Fruit fly (Drosophila melanogaster): ENCODE data around the gene Gat.

Gene Gat

DNA sequence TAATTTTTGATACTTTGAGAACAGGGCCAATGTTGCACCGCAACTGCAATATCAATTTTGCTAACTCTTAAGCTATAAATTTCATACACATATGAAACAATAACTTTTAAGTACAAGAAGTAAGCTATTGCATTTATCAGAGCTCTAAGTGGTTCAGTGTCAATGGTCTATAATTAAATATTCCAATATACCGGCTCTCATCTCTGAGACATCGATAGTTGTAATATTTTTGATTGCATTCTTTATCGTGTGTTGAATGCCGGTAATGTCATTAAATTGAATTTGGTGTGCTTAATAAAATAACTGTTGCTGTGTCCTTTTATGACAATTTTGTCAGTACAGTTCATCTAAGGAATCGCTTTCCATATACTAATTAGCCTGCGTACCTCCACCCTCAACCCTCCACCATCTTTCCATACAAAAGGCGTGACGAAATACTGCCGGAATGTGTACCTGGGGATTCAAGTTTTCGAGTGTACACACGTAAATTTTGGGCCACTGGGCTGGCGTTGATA, 41.5 kb downstream of the Gat start, which contains the start of gene CG11360:
TSS of gene CG11360 (plus strand) at position 238 of the 515 bp plus-strand sequence.
- no peak for TF ChIP-seq Sox15 (GFP tag; optimal IDR thresholded peaks at IDR 0.05)
- peak; percentile 33 for TF ChIP-seq CG1621 (tag; optimal IDR thresholded peaks at IDR 0.05)
- TF ChIP-seq acj6 (GFP tag; optimal IDR thresholded peaks at IDR 0.05) = peak; percentile 18
- no peak for TF ChIP-seq dac (GFP tag; optimal IDR thresholded peaks at IDR 0.05)
- TF ChIP-seq Sox14 (GFP tag; optimal IDR thresholded peaks at IDR 0.05) = peak; percentile 36
- peak; percentile 33 for TF ChIP-seq Hr39 (GFP tag; optimal IDR thresholded peaks at IDR 0.05)
- no peak for TF ChIP-seq Ets21C (GFP tag; optimal IDR thresholded peaks at IDR 0.05)
- TF ChIP-seq CG6163 (GFP tag; IDR thresholded peaks at IDR 0.05) = no peak
- no peak for TF ChIP-seq CG16779 (tag; optimal IDR thresholded peaks at IDR 0.05)
- peak in 1 of 2 experiments; percentile 14 for TF ChIP-seq ss (GFP tag; optimal IDR thresholded peaks at IDR 0.05)
- TF ChIP-seq dsx (GFP tag; optimal IDR thresholded peaks at IDR 0.05; ENCODE audit: poor library complexity, severe bottlenecking) = no peak
- TF ChIP-seq Hr4 (GFP tag; optimal IDR thresholded peaks at IDR 0.05) = no peak
- no peak for TF ChIP-seq Eip75B (GFP tag; optimal IDR thresholded peaks at IDR 0.05)
- TF ChIP-seq eg (GFP tag; IDR thresholded peaks at IDR 0.05) = no peak
- no peak for TF ChIP-seq Smox (GFP tag; optimal IDR thresholded peaks at IDR 0.05)
- TF ChIP-seq topi (GFP tag; optimal IDR thresholded peaks at IDR 0.05) = peak; percentile 29
- no peak for TF ChIP-seq Hr38 (GFP tag; optimal IDR thresholded peaks at IDR 0.05)
- TF ChIP-seq CG8632 (GFP tag; optimal IDR thresholded peaks at IDR 0.05) = no peak
- TF ChIP-seq CG34406 (GFP tag; optimal IDR thresholded peaks at IDR 0.05) = no peak
- TF ChIP-seq salr (GFP tag; optimal IDR thresholded peaks at IDR 0.05) = no peak
- peak; percentile 18 for TF ChIP-seq CG6854 (GFP tag; optimal IDR thresholded peaks at IDR 0.05)
- TF ChIP-seq esn (GFP tag; optimal IDR thresholded peaks at IDR 0.05) = no peak
- TF ChIP-seq CG11902 (GFP tag; optimal IDR thresholded peaks at IDR 0.05) = no peak
- TF ChIP-seq Blimp-1 (GFP tag; optimal IDR thresholded peaks at IDR 0.05) = no peak
- no peak for TF ChIP-seq Eip93F (GFP tag; optimal IDR thresholded peaks at IDR 0.05)
- peak; percentile 26 for TF ChIP-seq pdm3 (GFP tag; optimal IDR thresholded peaks at IDR 0.05)
- TF ChIP-seq CG7368 (GFP tag; optimal IDR thresholded peaks at IDR 0.05) = no peak
- peak; percentile 31 for TF ChIP-seq OdsH (GFP tag; optimal IDR thresholded peaks at IDR 0.05)
- no peak for TF ChIP-seq Ets96B (tag; optimal IDR thresholded peaks at IDR 0.05)
- no peak for TF ChIP-seq CG6276 (GFP tag; optimal IDR thresholded peaks at IDR 0.05)
- TF ChIP-seq cyc (GFP tag; optimal IDR thresholded peaks at IDR 0.05) = no peak
- TF ChIP-seq CG11762 (GFP tag; optimal IDR thresholded peaks at IDR 0.05; ENCODE audit: insufficient read depth) = no peak
- peak; percentile 42 for TF ChIP-seq CG31627 (GFP tag; optimal IDR thresholded peaks at IDR 0.05)
- no peak for TF ChIP-seq CG3919 (GFP tag; optimal IDR thresholded peaks at IDR 0.05)
- TF ChIP-seq achi (GFP tag; optimal IDR thresholded peaks at IDR 0.05) = no peak
- TF ChIP-seq svp (GFP tag) = no peak
- TF ChIP-seq Sox102F (GFP tag; optimal IDR thresholded peaks at IDR 0.05) = no peak
- no peak for TF ChIP-seq Lpt (GFP tag; optimal IDR thresholded peaks at IDR 0.05)
- no peak for TF ChIP-seq CG8119 (GFP tag; IDR thresholded peaks at IDR 0.05)
- no peak for TF ChIP-seq Gug (GFP tag; IDR thresholded peaks at IDR 0.05)
- no peak for TF ChIP-seq CG4318 (GFP tag; optimal IDR thresholded peaks at IDR 0.05)
- TF ChIP-seq vri (GFP tag; optimal IDR thresholded peaks at IDR 0.05) = no peak
- TF ChIP-seq CG11294 (GFP tag; IDR thresholded peaks at IDR 0.05) = no peak
- TF ChIP-seq CG10669 (GFP tag; optimal IDR thresholded peaks at IDR 0.05) = peak; percentile 13
- no peak for TF ChIP-seq fkh (GFP tag; optimal IDR thresholded peaks at IDR 0.05)
- TF ChIP-seq lz (GFP tag; optimal IDR thresholded peaks at IDR 0.05) = peak; percentile 9
- TF ChIP-seq fd85E (GFP tag; optimal IDR thresholded peaks at IDR 0.05) = no peak
- TF ChIP-seq CG15336 (GFP tag; IDR thresholded peaks at IDR 0.05) = no peak
- TF ChIP-seq CG3032 (tag; optimal IDR thresholded peaks at IDR 0.05) = peak; percentile 41
- TF ChIP-seq fd59A (GFP tag; optimal IDR thresholded peaks at IDR 0.05) = no peak
- no peak for TF ChIP-seq net (GFP tag; optimal IDR thresholded peaks at IDR 0.05)
- no peak for TF ChIP-seq CG6808 (GFP tag; optimal IDR thresholded peaks at IDR 0.05)
- TF ChIP-seq CG6792 (GFP tag; optimal IDR thresholded peaks at IDR 0.05) = no peak
